Worm (Caenorhabditis elegans) whole organism, L3 larva: ENCODE results near the gene clec-227.

Source experiments
- aly-2 ChIP-seq: fragments of 150-350 bp; optimal IDR thresholded peaks from 2 replicates; lab custom pipeline; 2014; ENCODE audit warnings: missing biosample characterization, missing genetic modification characterization
- ceh-28 ChIP-seq: fragments of 150-350 bp; optimal IDR thresholded peaks from 2 replicates; lab custom pipeline; 2014; ENCODE audit warnings: missing biosample characterization, missing genetic modification reagents, missing genetic modification characterization
- ceh-82 ChIP-seq: fragments of 150-350 bp; optimal IDR thresholded peaks from 2 replicates; lab custom pipeline; 2014; ENCODE audit warnings: missing biosample characterization, missing genetic modification characterization
- elt-2 ChIP-seq: sonication (generic microtip); optimal IDR thresholded peaks from 2 replicates; lab custom pipeline; 2016; ENCODE audit warnings: missing genetic modification reagents, mild to moderate bottlenecking, missing genetic modification characterization, missing compliant biosample characterization
- lin-39 ChIP-seq: fragments of 150-350 bp; optimal IDR thresholded peaks from 2 replicates; lab custom pipeline; 2018; ENCODE audit warnings: missing biosample characterization, missing genetic modification reagents, missing genetic modification characterization
- nfya-1 ChIP-seq: sonication (generic microtip); optimal IDR thresholded peaks from 2 replicates; lab custom pipeline; 2017; ENCODE audit warnings: missing genetic modification characterization, mild to moderate bottlenecking, missing compliant biosample characterization, antibody characterized with exemption, moderate library complexity; ENCODE audit not compliant: insufficient read depth
- nhr-11 ChIP-seq: fragments of 150-350 bp; optimal IDR thresholded peaks from 2 replicates; lab custom pipeline; 2014; ENCODE audit warnings: missing biosample characterization, missing genetic modification characterization
- nhr-237 ChIP-seq: fragments of 150-350 bp; optimal IDR thresholded peaks from 2 replicates; lab custom pipeline; 2014; ENCODE audit warnings: missing biosample characterization, missing genetic modification characterization
- nhr-25 ChIP-seq: sonication (generic microtip); optimal IDR thresholded peaks from 2 replicates; lab custom pipeline; 2017; ENCODE audit warnings: missing biosample characterization, missing genetic modification characterization
- nhr-76 ChIP-seq: fragments of 150-350 bp; sonication (generic microtip); optimal IDR thresholded peaks from 5 replicates; lab custom pipeline; 2014; ENCODE audit warnings: missing biosample characterization, missing genetic modification characterization
- pqm-1 ChIP-seq: fragments of 150-350 bp; optimal IDR thresholded peaks from 2 replicates; lab custom pipeline; 2017; ENCODE audit warnings: missing biosample characterization, missing genetic modification characterization, inconsistent platforms
- unc-39 ChIP-seq: sonication (generic microtip); optimal IDR thresholded peaks from 4 replicates; lab custom pipeline; 2017; ENCODE audit warnings: missing biosample characterization, missing genetic modification characterization
- ztf-11 ChIP-seq: fragments of 150-350 bp; optimal IDR thresholded peaks from 2 replicates; lab custom pipeline; 2014; ENCODE audit warnings: missing biosample characterization, missing genetic modification characterization
- ztf-4 ChIP-seq: fragments of 150-350 bp; optimal IDR thresholded peaks from 2 replicates; lab custom pipeline; 2014; ENCODE audit warnings: missing biosample characterization, missing genetic modification characterization

ce11 chrV:14481987-14482386 is 9.7 kb downstream of the clec-227 start, which contains the start of gene R02D5.10:
- no peak for TF ChIP-seq nhr-76 (tag; lab: Kevin White, UChicago)
- no peak for TF ChIP-seq pqm-1 (tag; lab: Kevin White, UChicago)
- TF ChIP-seq nfya-1 (tag; lab: Kevin White, UChicago): no peak
- TF ChIP-seq ztf-4 (tag; lab: Kevin White, UChicago): no peak
- TF ChIP-seq nhr-11 (tag; lab: Kevin White, UChicago): no peak
- TF ChIP-seq ztf-11 (tag; lab: Kevin White, UChicago): no peak
- TF ChIP-seq nhr-237 (tag; lab: Kevin White, UChicago): no peak
- TF ChIP-seq elt-2 (tag; lab: Kevin White, UChicago): no peak
- no peak for TF ChIP-seq ceh-82
- no peak for TF ChIP-seq aly-2 (tag; lab: Kevin White, UChicago)
- TF ChIP-seq ceh-28 (tag; lab: Kevin White, UChicago): no peak
- no peak for TF ChIP-seq unc-39
- no peak for TF ChIP-seq lin-39
- no peak for TF ChIP-seq nhr-25 (tag; lab: Kevin White, UChicago)
